Worm (Caenorhabditis elegans) whole organism, L1 larva: Measurements from ENCODE around the gene spe-10.

ENCODE experiments used
- C16A3.4 ChIP-seq: fragments of 150-350 bp; optimal IDR thresholded peaks from 2 replicates; lab custom pipeline; 2014; ENCODE audit warnings: missing biosample characterization, missing genetic modification characterization
- C34B4.2 ChIP-seq: sonication (generic microtip); optimal IDR thresholded peaks from 2 replicates; lab custom pipeline; 2017; ENCODE audit warnings: mild to moderate bottlenecking, missing genetic modification characterization, missing compliant biosample characterization
- F16B12.6 ChIP-seq: fragments of 150-350 bp; optimal IDR thresholded peaks from 2 replicates; lab custom pipeline; 2014; ENCODE audit warnings: missing biosample characterization, missing genetic modification characterization
- Y116A8C.19 ChIP-seq: sonication (generic microtip); optimal IDR thresholded peaks from 2 replicates; lab custom pipeline; 2016; ENCODE audit warnings: missing compliant biosample characterization, missing genetic modification characterization, borderline replicate concordance
- aha-1 ChIP-seq: fragments of 150-350 bp; optimal IDR thresholded peaks from 2 replicates; lab custom pipeline; 2014; ENCODE audit warnings: missing biosample characterization, missing genetic modification characterization
- ama-1 ChIP-seq: fragments of 150-350 bp; optimal IDR thresholded peaks from 2 replicates; lab custom pipeline; 2014
- blmp-1 ChIP-seq: fragments of 150-350 bp; optimal IDR thresholded peaks from 2 replicates; lab custom pipeline; 2014; ENCODE audit warnings: missing biosample characterization, missing genetic modification characterization
- ceh-63 ChIP-seq: fragments of 200-800 bp; sonication (Bioruptor generic); optimal IDR thresholded peaks from 2 replicates; lab custom pipeline; 2018; ENCODE audit warnings: mild to moderate bottlenecking, missing genetic modification characterization, missing compliant biosample characterization
- ceh-8 ChIP-seq: fragments of 200-800 bp; sonication (Bioruptor generic); optimal IDR thresholded peaks from 2 replicates; lab custom pipeline; 2018; ENCODE audit warnings: mild to moderate bottlenecking, missing genetic modification characterization, moderate library complexity, missing compliant biosample characterization
- ceh-88 ChIP-seq: fragments of 200-800 bp; sonication (Bioruptor generic); IDR thresholded peaks from 2 replicates; pipeline ENCODE4 v1.3.6; 2022; ENCODE audit warnings: missing genetic modification characterization, missing compliant biosample characterization
- dpl-1 ChIP-seq, 3 experiments: fragments of 150-350 bp in 2 of 3; sonication (generic microtip) in 1 of 3; optimal IDR thresholded peaks; 2 replicates each; lab custom pipeline; 2014 to 2017; ENCODE audit warnings: missing biosample characterization in 3 of 3, missing genetic modification characterization in 3 of 3, missing genetic modification reagents in 3 of 3
- egl-27 ChIP-seq, 2 experiments: fragments of 150-350 bp in 1 of 2; sonication (generic microtip); optimal IDR thresholded peaks; 3 replicates each; lab custom pipeline; 2017 to 2018; ENCODE audit warnings: missing biosample characterization in 2 of 2, missing genetic modification characterization in 2 of 2, missing genetic modification reagents in 2 of 2
- elt-2 ChIP-seq: sonication (generic microtip); optimal IDR thresholded peaks from 2 replicates; lab custom pipeline; 2016; ENCODE audit warnings: missing genetic modification characterization, mild to moderate bottlenecking, inconsistent platforms, missing compliant biosample characterization, missing genetic modification reagents
- fkh-4 ChIP-seq: sonication (generic microtip); optimal IDR thresholded peaks from 2 replicates; lab custom pipeline; 2016; ENCODE audit warnings: missing compliant biosample characterization, missing genetic modification characterization, borderline replicate concordance
- fkh-8 ChIP-seq: sonication (generic microtip); optimal IDR thresholded peaks from 2 replicates; lab custom pipeline; 2016; ENCODE audit warnings: mild to moderate bottlenecking, missing genetic modification characterization, missing compliant biosample characterization
- hlh-4 ChIP-seq: sonication (generic microtip); optimal IDR thresholded peaks from 2 replicates; lab custom pipeline; 2016; ENCODE audit warnings: mild to moderate bottlenecking, missing genetic modification characterization, missing compliant biosample characterization
- jun-1 ChIP-seq: fragments of 150-350 bp; optimal IDR thresholded peaks from 2 replicates; lab custom pipeline; 2014; ENCODE audit warnings: missing biosample characterization, missing genetic modification reagents, missing genetic modification characterization
- lin-14 ChIP-seq: fragments of 200-800 bp; sonication (Bioruptor generic); optimal IDR thresholded peaks from 2 replicates; lab custom pipeline; 2018; ENCODE audit warnings: mild to moderate bottlenecking, missing genetic modification characterization, moderate library complexity, missing compliant biosample characterization
- lin-35 ChIP-seq, 2 experiments: fragments of 150-350 bp; optimal IDR thresholded peaks; 2 replicates each; lab custom pipeline; 2014; ENCODE audit warnings: missing biosample characterization in 2 of 2, missing genetic modification characterization in 2 of 2, missing genetic modification reagents in 2 of 2
- lin-39 ChIP-seq: fragments of 150-350 bp; optimal IDR thresholded peaks from 2 replicates; lab custom pipeline; 2014; ENCODE audit warnings: missing biosample characterization, missing genetic modification reagents, missing genetic modification characterization
- lsy-2 ChIP-seq, 2 experiments: fragments of 150-350 bp; optimal IDR thresholded peaks; 2 replicates each; lab custom pipeline; 2014; ENCODE audit warnings: missing biosample characterization in 2 of 2, missing genetic modification characterization in 2 of 2
- nhr-11 ChIP-seq: fragments of 150-350 bp; optimal IDR thresholded peaks from 2 replicates; lab custom pipeline; 2014; ENCODE audit warnings: missing biosample characterization, missing genetic modification characterization
- nhr-237 ChIP-seq: fragments of 150-350 bp; optimal IDR thresholded peaks from 2 replicates; lab custom pipeline; 2014; ENCODE audit warnings: missing biosample characterization, missing genetic modification characterization
- nhr-76 ChIP-seq: sonication (generic microtip); optimal IDR thresholded peaks from 2 replicates; lab custom pipeline; 2017; ENCODE audit warnings: missing biosample characterization, missing genetic modification characterization
- nhr-84 ChIP-seq: sonication (generic microtip); optimal IDR thresholded peaks from 2 replicates; lab custom pipeline; 2017; ENCODE audit warnings: missing biosample characterization, missing genetic modification characterization
- pax-3 ChIP-seq: fragments of 200-800 bp; sonication (Bioruptor generic); optimal IDR thresholded peaks from 2 replicates; lab custom pipeline; 2018; ENCODE audit warnings: mild to moderate bottlenecking, missing genetic modification characterization, moderate library complexity, missing compliant biosample characterization
- pqm-1 ChIP-seq: sonication (generic microtip); optimal IDR thresholded peaks from 3 replicates; lab custom pipeline; 2017; ENCODE audit warnings: missing biosample characterization, missing genetic modification characterization
- snu-23 ChIP-seq: sonication (generic microtip); optimal IDR thresholded peaks from 2 replicates; lab custom pipeline; 2016; ENCODE audit warnings: missing genetic modification characterization, missing compliant biosample characterization
- sptf-1 ChIP-seq: fragments of 150-350 bp; optimal IDR thresholded peaks from 2 replicates; lab custom pipeline; 2014; ENCODE audit warnings: missing biosample characterization, missing genetic modification characterization
- sup-37 ChIP-seq: fragments of 200-800 bp; sonication (Bioruptor generic); optimal IDR thresholded peaks from 2 replicates; lab custom pipeline; 2018; ENCODE audit warnings: mild to moderate bottlenecking, missing genetic modification characterization, missing compliant biosample characterization
- swsn-7 ChIP-seq: sonication (generic microtip); optimal IDR thresholded peaks from 2 replicates; lab custom pipeline; 2016; ENCODE audit warnings: missing genetic modification characterization, missing compliant biosample characterization
- unc-130 ChIP-seq: fragments of 150-350 bp; optimal IDR thresholded peaks from 2 replicates; lab custom pipeline; 2017; ENCODE audit warnings: missing biosample characterization, missing genetic modification characterization, inconsistent platforms
- unc-30 ChIP-seq: sonication (generic microtip); optimal IDR thresholded peaks from 2 replicates; lab custom pipeline; 2017; ENCODE audit warnings: missing biosample characterization, missing genetic modification characterization
- unc-86 ChIP-seq: sonication (generic microtip); optimal IDR thresholded peaks from 2 replicates; lab custom pipeline; 2016; ENCODE audit warnings: missing genetic modification characterization, missing compliant biosample characterization
- xbp-1 ChIP-seq: sonication (generic microtip); optimal IDR thresholded peaks from 2 replicates; lab custom pipeline; 2016; ENCODE audit warnings: missing genetic modification characterization, missing compliant biosample characterization
- zag-1 ChIP-seq: fragments of 150-350 bp; optimal IDR thresholded peaks from 2 replicates; lab custom pipeline; 2014; ENCODE audit warnings: missing biosample characterization, missing genetic modification characterization
- zip-4 ChIP-seq: fragments of 200-800 bp; sonication (Bioruptor generic); optimal IDR thresholded peaks from 2 replicates; lab custom pipeline; 2018; ENCODE audit warnings: mild to moderate bottlenecking, missing genetic modification characterization, moderate library complexity, missing compliant biosample characterization

The spe-10 gene

DNA sequence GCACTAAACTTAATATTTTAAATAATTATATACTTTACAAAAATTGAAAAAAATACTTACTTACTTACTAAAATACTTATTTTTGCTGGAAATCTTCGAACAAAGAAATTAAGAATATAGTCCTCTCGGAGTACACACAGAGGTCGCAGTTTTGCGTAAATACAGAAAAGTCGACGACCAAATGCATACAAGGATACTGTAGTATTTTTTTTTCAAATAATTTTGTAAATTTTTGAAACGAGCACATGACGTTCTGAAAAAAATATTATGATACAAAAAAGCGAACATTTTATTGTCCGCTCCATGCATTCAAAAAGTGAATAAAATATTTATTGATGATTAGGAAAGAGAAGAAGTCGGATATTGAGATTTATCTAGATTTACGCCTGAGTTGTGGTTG is 42.2 kb downstream of the spe-10 start, which contains the start of gene apc-10:
TSS of gene apc-10 (minus strand) at position 101 of the 400 bp plus-strand sequence.
- TF ChIP-seq dpl-1 (GFP tag; optimal IDR thresholded peaks at IDR 0.05; lab: Kevin White, UChicago) (no peak), blmp-1 (tag; lab: Kevin White, UChicago) (no peak), elt-2 (tag; lab: Kevin White, UChicago) (no peak), nhr-237 (tag; lab: Kevin White, UChicago) (no peak), F16B12.6 (tag; lab: Kevin White, UChicago) (no peak), unc-130 (tag; lab: Kevin White, UChicago) (no peak), C34B4.2 (no peak), lin-39 (tag; lab: Kevin White, UChicago) (no peak), ceh-63 (GFP tag; lab: Kevin White, UChicago) (no peak), ceh-8 (GFP tag; lab: Kevin White, UChicago) (no peak), egl-27 (tag; optimal IDR thresholded peaks at IDR 0.05; lab: Kevin White, UChicago) (no peak), sup-37 (GFP tag; lab: Kevin White, UChicago) (no peak), Y116A8C.19 (tag; lab: Kevin White, UChicago) (no peak), ama-1 (lab: Kevin White, UChicago) (no peak), swsn-7 (no peak), nhr-84 (tag; lab: Kevin White, UChicago) (no peak)

DNA sequence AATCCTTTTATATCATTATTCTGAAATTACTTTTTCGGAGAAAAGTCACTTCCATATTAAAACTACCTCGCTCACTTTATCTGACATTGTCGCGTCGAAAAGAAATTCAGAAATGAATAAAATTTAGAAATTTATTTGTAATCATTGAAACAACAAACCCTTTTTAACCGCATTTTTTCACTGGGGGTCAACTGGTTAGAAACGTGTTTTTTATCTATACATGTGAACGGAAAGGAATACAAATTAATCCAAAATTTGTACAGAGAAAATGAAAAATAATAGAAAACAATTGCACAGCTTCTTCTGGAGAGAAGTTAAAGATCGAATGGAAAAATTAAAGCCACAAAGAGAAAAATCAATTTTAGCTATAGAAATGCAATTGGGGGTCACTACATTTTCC is 44.6 kb downstream of the spe-10 start, which contains the start of gene tag-314:
TSS of gene tag-314 (minus strand) at position 101 of the 400 bp plus-strand sequence.
- no peak for TF ChIP-seq pax-3 (tag; lab: Kevin White, UChicago)
- TF ChIP-seq ceh-63 (GFP tag; lab: Kevin White, UChicago): no peak
- no peak for TF ChIP-seq nhr-237 (tag; lab: Kevin White, UChicago)
- TF ChIP-seq sptf-1: no peak
- no peak for TF ChIP-seq lin-14
- TF ChIP-seq ceh-88: no peak
- TF ChIP-seq aha-1 (tag; lab: Kevin White, UChicago): no peak
- TF ChIP-seq xbp-1 (tag; lab: Kevin White, UChicago): no peak
- TF ChIP-seq C16A3.4 (tag; lab: Kevin White, UChicago): no peak
- no peak for TF ChIP-seq elt-2 (tag; lab: Kevin White, UChicago)
- TF ChIP-seq lin-35 (GFP tag; optimal IDR thresholded peaks at IDR 0.05; lab: Kevin White, UChicago): no peak
- TF ChIP-seq unc-130 (tag; lab: Kevin White, UChicago): no peak
- TF ChIP-seq nhr-76 (tag; lab: Kevin White, UChicago): no peak
- no peak for TF ChIP-seq snu-23 (GFP tag; lab: Kevin White, UChicago)
- TF ChIP-seq, all 84 proteins: peak for 0

DNA sequence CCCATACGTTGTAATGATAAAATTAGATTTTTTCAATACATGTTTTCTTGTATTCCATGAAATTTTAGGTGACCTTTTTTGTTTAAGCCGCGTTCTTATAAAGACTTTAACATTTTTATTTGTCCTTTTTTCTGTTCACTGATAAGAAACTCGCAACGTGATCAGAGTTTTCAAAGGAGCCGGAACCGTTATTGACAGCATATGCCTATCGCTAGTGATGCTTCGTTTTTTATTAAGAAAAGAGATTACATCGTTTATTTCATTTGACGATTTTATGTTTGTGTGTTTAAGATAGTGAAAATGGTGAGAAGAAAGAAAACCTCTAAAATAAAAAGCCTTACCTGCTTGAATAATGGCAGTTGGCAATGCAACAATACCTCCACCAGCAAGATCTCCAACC is 48.6 kb downstream of the spe-10 start:
- peak; percentile 92 for TF ChIP-seq elt-2 (tag; lab: Kevin White, UChicago)
- TF ChIP-seq lin-35 (GFP tag; optimal IDR thresholded peaks at IDR 0.05; lab: Kevin White, UChicago): peak in 1 of 2 experiments; percentile 7
- no peak for TF ChIP-seq unc-86 (tag; lab: Kevin White, UChicago)
- peak; percentile 28 for TF ChIP-seq pqm-1 (tag; lab: Kevin White, UChicago)
- no peak for TF ChIP-seq zag-1
- TF ChIP-seq lsy-2 (tag; optimal IDR thresholded peaks at IDR 0.05; lab: Kevin White, UChicago): peak in 1 of 2 experiments; percentile 4
- no peak for TF ChIP-seq jun-1
- peak; percentile 20 for TF ChIP-seq lin-14

DNA sequence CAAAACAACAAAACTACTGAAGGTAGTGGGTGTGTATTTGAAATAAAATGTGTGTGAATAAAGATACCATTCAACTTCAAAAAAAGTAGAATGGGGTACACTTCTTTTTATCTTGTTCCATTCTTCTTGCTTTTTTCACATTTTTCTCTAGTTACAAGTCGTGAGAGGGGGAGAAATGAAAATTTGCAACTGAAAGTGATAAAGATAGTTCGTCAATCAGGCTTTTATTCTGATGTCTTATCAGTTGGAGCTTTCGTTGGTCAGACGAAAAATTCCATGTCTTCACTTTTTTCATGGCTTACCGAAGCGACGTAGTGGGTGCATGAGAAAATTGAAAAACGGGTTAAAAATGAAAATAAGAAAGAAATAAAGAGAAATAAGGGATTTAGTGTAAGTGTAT is 49.7 kb downstream of the spe-10 start, which contains the start of gene Y32F6A.4:
TSS of gene Y32F6A.4 (minus strand) at position 347 of the 400 bp plus-strand sequence.
- TF ChIP-seq elt-2 (tag; lab: Kevin White, UChicago) (peak; percentile 51), fkh-4 (tag; lab: Kevin White, UChicago) (no peak)

DNA sequence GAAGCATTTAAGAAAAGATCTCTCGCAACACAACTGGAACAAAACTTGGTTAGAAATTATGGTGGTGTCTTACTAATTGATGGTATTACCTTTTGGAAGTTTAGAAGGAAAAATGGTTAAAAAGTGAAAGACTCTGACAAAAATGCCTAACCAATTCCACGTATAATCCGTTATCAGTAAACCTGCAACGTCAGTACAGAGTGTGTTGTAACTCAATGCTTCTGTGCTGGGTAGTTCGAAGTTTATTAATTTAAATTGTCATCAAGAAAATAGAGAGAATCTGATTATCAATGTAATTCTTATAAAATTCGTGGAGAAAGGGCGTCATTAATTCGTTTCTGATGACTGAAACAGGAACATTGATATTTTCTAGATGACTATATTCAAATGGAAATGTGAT is 51.1 kb downstream of the spe-10 start:
- TF ChIP-seq nhr-11 (no peak), unc-30 (tag; lab: Kevin White, UChicago) (no peak), zip-4 (GFP tag; lab: Kevin White, UChicago) (no peak), ceh-63 (GFP tag; lab: Kevin White, UChicago) (no peak), fkh-8 (tag; lab: Kevin White, UChicago) (no peak), hlh-4 (tag; lab: Kevin White, UChicago) (no peak), nhr-237 (tag; lab: Kevin White, UChicago) (no peak)
